Worm (Caenorhabditis elegans): Measurements from ENCODE around the gene srj-23.

DNA sequence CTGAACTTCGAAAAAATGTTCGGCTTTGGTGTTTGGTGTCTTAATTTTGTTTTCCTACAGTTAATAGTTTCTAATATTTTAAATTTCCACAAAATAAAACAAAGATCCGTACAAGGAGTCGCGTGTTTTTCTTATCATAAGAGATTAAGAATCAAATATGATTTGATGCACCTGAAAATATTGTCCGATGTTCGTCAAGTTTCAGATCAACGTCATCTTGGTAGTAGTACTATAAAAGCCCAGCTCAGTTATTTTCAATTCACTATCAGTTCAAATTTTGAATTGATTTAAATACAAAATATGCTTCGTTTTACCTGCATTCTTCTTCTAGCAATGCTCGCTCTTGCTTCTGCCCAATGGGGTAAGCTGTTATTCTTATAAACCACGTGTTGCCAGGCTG lies 6.4 kb upstream of the srj-23 start, which contains the start of gene cnc-5:
- TF ChIP-seq ceh-24 (tag; optimal IDR thresholded peaks at IDR 0.05) (no peak), ets-4 (tag; optimal IDR thresholded peaks at IDR 0.05) (no peak), ceh-31 (tag; optimal IDR thresholded peaks at IDR 0.05) (no peak), tbx-7 (tag; optimal IDR thresholded peaks at IDR 0.05) (no peak)
